Worm (Caenorhabditis elegans): Measurements from ENCODE around the gene srbc-10.
A peak's percentile ranks its signal among the peaks of the same experiment; 100 is the strongest.

DNA sequence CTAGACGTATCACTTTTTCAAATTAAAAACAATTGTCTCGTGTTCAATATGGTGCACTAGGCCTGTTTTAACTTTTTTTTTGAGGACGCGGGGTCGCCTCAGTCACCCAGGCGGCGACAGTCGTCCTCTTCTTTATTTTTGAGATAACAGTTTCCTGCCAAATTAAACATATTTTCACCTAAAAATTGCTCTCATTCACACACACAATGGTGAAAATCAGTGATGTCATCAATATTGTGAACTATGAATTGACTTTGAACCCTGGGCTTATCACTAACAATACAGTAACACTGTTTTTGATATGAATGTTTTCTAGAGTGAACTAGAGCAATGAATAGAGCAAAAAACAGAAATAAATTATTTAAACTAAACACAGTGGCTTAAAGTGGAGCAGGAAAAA, 28.5 kb upstream of the srbc-10 start:
- TF ChIP-seq ceh-82 (tag; optimal IDR thresholded peaks at IDR 0.05) (no peak), nhr-77 (tag; optimal IDR thresholded peaks at IDR 0.05) (no peak), mdl-1 (tag; optimal IDR thresholded peaks at IDR 0.05) (no peak), skn-1 (tag; optimal IDR thresholded peaks at IDR 0.05) (no peak), fos-1 (tag; optimal IDR thresholded peaks at IDR 0.05) (peak; percentile 7), lin-13 (GFP tag; optimal IDR thresholded peaks at IDR 0.05) (no peak), snpc-4 (tag; optimal IDR thresholded peaks at IDR 0.05) (no peak), elt-3 (tag; optimal IDR thresholded peaks at IDR 0.05) (no peak), ztf-4 (tag; optimal IDR thresholded peaks at IDR 0.05) (no peak), alr-1 (tag; optimal IDR thresholded peaks at IDR 0.05) (no peak), nhr-10 (tag; optimal IDR thresholded peaks at IDR 0.05) (no peak), ama-1 (optimal IDR thresholded peaks at IDR 0.05) (no peak), lin-11 (tag; optimal IDR thresholded peaks at IDR 0.05) (no peak)
